Worm (Caenorhabditis elegans) whole organism, late embryonic: ENCODE results near the gene C17H11.5.

Experiments
- C08G9.2 ChIP-seq: sonication (generic microtip); optimal IDR thresholded peaks from 2 replicates; lab custom pipeline; 2016; ENCODE audit warnings: mild to moderate bottlenecking, missing genetic modification characterization, moderate library complexity, missing compliant biosample characterization
- ama-1 ChIP-seq: fragments of 150-350 bp; optimal IDR thresholded peaks from 2 replicates; lab custom pipeline; 2014
- ceh-14 ChIP-seq: sonication (generic microtip); optimal IDR thresholded peaks from 2 replicates; lab custom pipeline; 2016; ENCODE audit warnings: missing genotype, missing genetic modification characterization, missing compliant biosample characterization
- ceh-9 ChIP-seq: sonication (generic microtip); optimal IDR thresholded peaks from 2 replicates; lab custom pipeline; 2016; ENCODE audit warnings: mild to moderate bottlenecking, missing genetic modification characterization, inconsistent platforms, missing compliant biosample characterization
- elt-2 ChIP-seq: sonication (generic microtip); optimal IDR thresholded peaks from 2 replicates; lab custom pipeline; 2016; ENCODE audit warnings: missing genetic modification reagents, missing genetic modification characterization, missing compliant biosample characterization
- hlh-8 ChIP-seq: sonication (generic microtip); optimal IDR thresholded peaks from 2 replicates; lab custom pipeline; 2016; ENCODE audit warnings: missing genotype, missing genetic modification characterization, missing compliant biosample characterization
- lin-11 ChIP-seq: fragments of 200-800 bp; sonication (Bioruptor generic); optimal IDR thresholded peaks from 2 replicates; lab custom pipeline; 2018; ENCODE audit warnings: mild to moderate bottlenecking, missing genetic modification characterization, missing compliant biosample characterization
- nhr-11 ChIP-seq: fragments of 150-350 bp; optimal IDR thresholded peaks from 2 replicates; lab custom pipeline; 2014; ENCODE audit warnings: missing biosample characterization, missing genetic modification characterization
- unc-42 ChIP-seq: sonication (generic microtip); optimal IDR thresholded peaks from 2 replicates; lab custom pipeline; 2016; ENCODE audit warnings: missing genotype, missing genetic modification characterization, missing compliant biosample characterization
- ztf-16 ChIP-seq: sonication (generic microtip); optimal IDR thresholded peaks from 2 replicates; lab custom pipeline; 2017; ENCODE audit warnings: missing genetic modification characterization, missing compliant biosample characterization

DNA sequence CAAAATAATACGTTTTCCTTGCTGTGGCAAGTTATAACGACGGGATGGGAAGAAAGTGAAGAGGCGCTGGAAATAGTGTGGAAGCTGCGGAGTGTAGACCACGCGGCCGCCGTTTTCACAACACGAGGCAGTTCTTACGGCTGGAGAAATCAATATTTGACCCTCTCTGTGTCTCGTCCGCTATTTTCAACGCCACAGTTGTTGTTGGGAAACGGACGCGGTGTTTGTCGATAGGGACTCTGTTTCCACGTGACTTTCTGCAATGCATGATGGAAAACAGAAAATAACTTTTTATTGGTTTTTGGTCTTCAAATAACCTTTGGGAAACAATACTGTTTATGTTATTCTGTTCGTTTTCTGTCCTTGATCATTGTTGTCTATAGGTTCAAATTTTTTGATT lies 46.9 kb upstream of the C17H11.5 start, which contains the start of gene K02A6.3:
- TF ChIP-seq ceh-14 (tag; lab: Kevin White, UChicago), result no peak
- no peak for TF ChIP-seq C08G9.2 (tag; lab: Kevin White, UChicago)
- TF ChIP-seq nhr-11, result no peak
- no peak for TF ChIP-seq ama-1 (lab: Kevin White, UChicago)
- peak; percentile 60 for TF ChIP-seq unc-42 (tag; lab: Kevin White, UChicago)
- peak; percentile 9 for TF ChIP-seq hlh-8 (tag; lab: Kevin White, UChicago)
- TF ChIP-seq lin-11 (tag; lab: Kevin White, UChicago), result no peak
- TF ChIP-seq ztf-16 (tag; lab: Kevin White, UChicago), result no peak
- TF ChIP-seq elt-2, result peak; percentile 28
- no peak for TF ChIP-seq ceh-9 (tag; lab: Kevin White, UChicago)
